Fruit fly (Drosophila melanogaster) whole organism, pupa: ENCODE measurements around the gene CecA2.

Experiments
- CG10348 ChIP-seq: fragments of 200-800 bp; sonication (Bioruptor generic); IDR thresholded peaks from 2 replicates; pipeline ENCODE4 v1.3.6; 2022; ENCODE audit warnings: missing biosample characterization, missing genetic modification characterization
- CG12605 ChIP-seq: fragments of 200-800 bp; sonication (Bioruptor generic); IDR thresholded peaks from 2 replicates; pipeline ENCODE4 v1.3.6; 2022; ENCODE audit warnings: missing biosample characterization, missing genetic modification characterization
- CG13204 ChIP-seq: fragments of 200-800 bp; sonication (Bioruptor generic); optimal IDR thresholded peaks from 2 replicates; lab custom pipeline; 2018; ENCODE audit warnings: missing biosample characterization, mild to moderate bottlenecking, missing genetic modification characterization, moderate library complexity
- CG14655 ChIP-seq: fragments of 200-800 bp; sonication (Bioruptor generic); optimal IDR thresholded peaks from 3 replicates; lab custom pipeline; 2017; ENCODE audit warnings: mild to moderate bottlenecking, missing biosample characterization, missing genetic modification reagents, missing genetic modification characterization
- CG15710 ChIP-seq: fragments of 200-800 bp; sonication (Bioruptor generic); optimal IDR thresholded peaks from 2 replicates; lab custom pipeline; 2018; ENCODE audit warnings: missing biosample characterization, mild to moderate bottlenecking, missing genetic modification characterization, moderate library complexity
- CG17806 ChIP-seq: fragments of 200-800 bp; sonication (Bioruptor generic); optimal IDR thresholded peaks from 2 replicates; lab custom pipeline; 2018; ENCODE audit warnings: missing biosample characterization, mild to moderate bottlenecking, missing genetic modification characterization, moderate library complexity
- CG32121 ChIP-seq: fragments of 200-800 bp; sonication (Bioruptor generic); IDR thresholded peaks from 2 replicates; pipeline ENCODE4 v1.3.6; 2022; ENCODE audit warnings: missing biosample characterization, missing genetic modification characterization
- CG34367 ChIP-seq: fragments of 200-800 bp; sonication (Bioruptor generic); optimal IDR thresholded peaks from 2 replicates; lab custom pipeline; 2018; ENCODE audit warnings: missing biosample characterization, mild to moderate bottlenecking, missing genetic modification characterization
- CG4496 ChIP-seq: fragments of 200-800 bp; sonication (Bioruptor generic); IDR thresholded peaks from 3 replicates; pipeline ENCODE4 v1.3.6; 2022; ENCODE audit warnings: missing biosample characterization, missing genetic modification characterization
- CG8159 ChIP-seq: fragments of 200-800 bp; sonication (Bioruptor generic); optimal IDR thresholded peaks from 3 replicates; lab custom pipeline; 2018; ENCODE audit warnings: missing biosample characterization, mild to moderate bottlenecking, missing genetic modification characterization, moderate library complexity
- CG8301 ChIP-seq: fragments of 200-800 bp; sonication (Bioruptor generic); optimal IDR thresholded peaks from 2 replicates; lab custom pipeline; 2018; ENCODE audit warnings: missing biosample characterization, mild to moderate bottlenecking, missing genetic modification characterization
- CG9948 ChIP-seq: fragments of 200-800 bp; sonication (Bioruptor generic); optimal IDR thresholded peaks from 2 replicates; lab custom pipeline; 2018; ENCODE audit warnings: missing biosample characterization, mild to moderate bottlenecking, missing genetic modification characterization, moderate library complexity
- D1 ChIP-seq: fragments of 200-800 bp; sonication (Bioruptor generic); optimal IDR thresholded peaks from 2 replicates; lab custom pipeline; 2018; ENCODE audit warnings: missing biosample characterization, mild to moderate bottlenecking, missing genetic modification characterization, moderate library complexity
- EcR ChIP-seq: fragments of 200-800 bp; sonication (Bioruptor generic); optimal IDR thresholded peaks from 3 replicates; lab custom pipeline; 2019; ENCODE audit warnings: missing biosample characterization, missing genetic modification characterization, mild to moderate bottlenecking, moderate library complexity, missing genetic modification reagents
- Ets98B ChIP-seq: fragments of 200-800 bp; sonication (Bioruptor generic); IDR thresholded peaks from 2 replicates; pipeline ENCODE4 v1.3.6; 2022; ENCODE audit warnings: missing biosample characterization, missing genetic modification characterization
- Pif1A ChIP-seq: fragments of 200-800 bp; sonication (Bioruptor generic); optimal IDR thresholded peaks from 3 replicates; lab custom pipeline; 2016; ENCODE audit warnings: missing biosample characterization, missing genetic modification characterization
- Pif1B ChIP-seq: fragments of 200-800 bp; sonication (Bioruptor generic); optimal IDR thresholded peaks from 3 replicates; lab custom pipeline; 2016; ENCODE audit warnings: missing biosample characterization, missing genetic modification characterization
- Snoo ChIP-seq: fragments of 200-800 bp; sonication (Bioruptor generic); optimal IDR thresholded peaks from 3 replicates; lab custom pipeline; 2017; ENCODE audit warnings: missing biosample characterization, mild to moderate bottlenecking, missing genetic modification characterization, inconsistent platforms
- fd96Ca ChIP-seq: fragments of 200-800 bp; sonication (Bioruptor generic); IDR thresholded peaks from 3 replicates; pipeline ENCODE4 v1.3.6; 2022; ENCODE audit warnings: missing biosample characterization, missing genetic modification characterization
- gl ChIP-seq: fragments of 200-800 bp; sonication (Bioruptor generic); optimal IDR thresholded peaks from 2 replicates; lab custom pipeline; 2018; ENCODE audit warnings: missing biosample characterization, mild to moderate bottlenecking, missing genetic modification characterization
- rn ChIP-seq: fragments of 200-800 bp; sonication (Bioruptor generic); IDR thresholded peaks from 2 replicates; pipeline ENCODE4 v1.3.6; 2022; ENCODE audit warnings: missing biosample characterization, missing genetic modification characterization

CecA2 gene

dm6 chr3R:30196128-30196527 is 15.8 kb upstream of the CecA2 start, which contains the start of gene CG15531:
Gene CG15531 (minus strand): TSS chr3R:30196228.
- TF ChIP-seq CG34367: no peak
- no peak for TF ChIP-seq CG4496 (GFP tag; lab: Robert Waterston, UW)
- no peak for TF ChIP-seq CG10348
- no peak for TF ChIP-seq Pif1B (GFP tag; lab: Kevin White, UChicago)
- no peak for TF ChIP-seq CG32121 (GFP tag; lab: Robert Waterston, UW)
- TF ChIP-seq CG13204 (GFP tag; lab: Kevin White, UChicago): no peak
- TF ChIP-seq CG17806: no peak
- TF ChIP-seq CG9948 (tag; lab: Kevin White, UChicago): no peak
- TF ChIP-seq gl (tag; lab: Kevin White, UChicago): no peak
- TF ChIP-seq Ets98B (GFP tag; lab: Robert Waterston, UW): no peak
- TF ChIP-seq EcR (GFP tag; lab: Kevin White, UChicago): no peak
- no peak for TF ChIP-seq fd96Ca (GFP tag; lab: Robert Waterston, UW)
- no peak for TF ChIP-seq CG15710 (tag; lab: Kevin White, UChicago)
- TF ChIP-seq CG8301 (tag; lab: Kevin White, UChicago): no peak
- no peak for TF ChIP-seq CG14655
- TF ChIP-seq Pif1A (GFP tag; lab: Kevin White, UChicago): no peak
- TF ChIP-seq CG12605 (GFP tag; lab: Robert Waterston, UW): no peak

DNA sequence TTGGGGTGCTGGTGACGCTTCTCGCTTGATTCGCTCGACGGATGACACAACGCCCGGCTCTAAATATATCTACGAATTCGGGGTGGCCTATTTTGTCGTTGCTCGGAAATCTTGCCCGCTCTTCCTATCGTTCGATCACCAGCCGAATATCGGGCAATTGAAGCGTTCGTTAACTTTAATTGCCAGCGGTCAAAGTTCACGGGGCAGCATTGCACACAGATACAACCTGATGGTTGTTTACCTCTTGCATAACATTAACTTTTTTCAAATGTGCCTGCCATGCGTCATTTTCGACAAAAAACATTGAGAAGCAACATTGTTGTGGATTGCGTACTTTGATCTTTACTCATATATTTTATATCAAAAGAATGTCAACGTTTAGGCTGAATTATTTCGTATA is 14.2 kb upstream of the CecA2 start:
- no peak for TF ChIP-seq CG14655
- no peak for TF ChIP-seq D1 (tag; lab: Kevin White, UChicago)
- no peak for TF ChIP-seq EcR (GFP tag; lab: Kevin White, UChicago)
- TF ChIP-seq Ets98B (GFP tag; lab: Robert Waterston, UW): no peak
- no peak for TF ChIP-seq CG17806
- TF ChIP-seq CG32121 (GFP tag; lab: Robert Waterston, UW): no peak
- no peak for TF ChIP-seq gl (tag; lab: Kevin White, UChicago)
- TF ChIP-seq CG8159 (tag; lab: Kevin White, UChicago): no peak
- TF ChIP-seq, all 21 proteins: peak for 0

dm6 chr3R:30198793-30199192 is 13.2 kb upstream of the CecA2 start:
- no peak for TF ChIP-seq CG9948 (tag; lab: Kevin White, UChicago)
- TF ChIP-seq CG10348: no peak

- TF ChIP-seq Pif1B (GFP tag; lab: Kevin White, UChicago) (no peak), CG14655 (no peak), CG13204 (GFP tag; lab: Kevin White, UChicago) (no peak), CG4496 (GFP tag; lab: Robert Waterston, UW) (no peak), CG32121 (GFP tag; lab: Robert Waterston, UW) (no peak), CG17806 (no peak), CG9948 (tag; lab: Kevin White, UChicago) (no peak), D1 (tag; lab: Kevin White, UChicago) (no peak), CG34367 (no peak), rn (no peak), gl (tag; lab: Kevin White, UChicago) (no peak), CG12605 (GFP tag; lab: Robert Waterston, UW) (no peak), Snoo (tag; lab: Kevin White, UChicago) (no peak), Ets98B (GFP tag; lab: Robert Waterston, UW) (no peak), CG10348 (no peak), fd96Ca (GFP tag; lab: Robert Waterston, UW) (no peak), CG15710 (tag; lab: Kevin White, UChicago) (no peak), EcR (GFP tag; lab: Kevin White, UChicago) (no peak)
These were observed 11.8 kb upstream of the CecA2 start for dm6 chr3R:30200091-30200698.

DNA sequence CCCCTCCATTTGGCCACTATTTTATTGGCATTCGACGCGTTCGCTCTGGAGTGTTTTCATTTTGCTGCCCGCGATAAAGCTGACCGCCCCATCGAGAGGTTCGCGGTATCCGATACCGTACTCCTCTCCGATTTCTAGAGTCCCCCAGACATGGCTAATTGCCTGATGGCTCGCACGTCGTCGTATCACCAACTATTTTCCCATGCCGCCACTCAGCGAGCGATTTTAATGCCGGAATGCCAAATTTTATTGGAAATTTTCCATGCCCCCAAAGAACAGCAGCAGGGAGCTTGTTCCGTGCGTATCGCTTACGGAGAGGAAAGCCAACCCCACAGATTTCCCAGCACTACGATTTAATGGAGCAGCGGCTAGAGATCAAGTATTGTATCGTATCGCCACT is 10.9 kb upstream of the CecA2 start:
- TF ChIP-seq D1 (tag; lab: Kevin White, UChicago) (no peak), CG8159 (tag; lab: Kevin White, UChicago) (no peak), CG17806 (no peak)

- TF ChIP-seq Ets98B (GFP tag; lab: Robert Waterston, UW): no peak
- TF ChIP-seq CG13204 (GFP tag; lab: Kevin White, UChicago): no peak
- TF ChIP-seq Pif1B (GFP tag; lab: Kevin White, UChicago): no peak
- TF ChIP-seq CG10348: no peak
- TF ChIP-seq rn: no peak
- TF ChIP-seq fd96Ca (GFP tag; lab: Robert Waterston, UW): no peak
- TF ChIP-seq CG14655: no peak
- no peak for TF ChIP-seq CG12605 (GFP tag; lab: Robert Waterston, UW)
- TF ChIP-seq CG4496 (GFP tag; lab: Robert Waterston, UW): no peak
- TF ChIP-seq CG8159 (tag; lab: Kevin White, UChicago): no peak
- no peak for TF ChIP-seq CG15710 (tag; lab: Kevin White, UChicago)
- no peak for TF ChIP-seq CG17806
- no peak for TF ChIP-seq D1 (tag; lab: Kevin White, UChicago)
- TF ChIP-seq CG34367: no peak
- no peak for TF ChIP-seq gl (tag; lab: Kevin White, UChicago)
- TF ChIP-seq Snoo (tag; lab: Kevin White, UChicago): no peak
- TF ChIP-seq CG8301 (tag; lab: Kevin White, UChicago): no peak
- TF ChIP-seq CG9948 (tag; lab: Kevin White, UChicago): no peak
These were observed 9.2 kb upstream of the CecA2 start, which contains the start of gene CG9743 for dm6 chr3R:30202898-30203103. Gene CG9743 (minus strand): TSS chr3R:30202998.
